Fruit fly (Drosophila melanogaster): Measurements from ENCODE around the gene CG31974.

dm6 chr2L:181020-181419 lies 38.1 kb upstream of the CG31974 start:
- TF ChIP-seq cic (GFP tag; optimal IDR thresholded peaks at IDR 0.05) (no peak), toe (GFP tag; optimal IDR thresholded peaks at IDR 0.05) (no peak), Mnt (GFP tag; optimal IDR thresholded peaks at IDR 0.05) (no peak), CG11617 (GFP tag; optimal IDR thresholded peaks at IDR 0.05) (no peak), ovo (GFP tag; optimal IDR thresholded peaks at IDR 0.05) (no peak), pad (GFP tag; optimal IDR thresholded peaks at IDR 0.05) (no peak), bab1 (GFP tag; optimal IDR thresholded peaks at IDR 0.05) (no peak), CG12768 (GFP tag; optimal IDR thresholded peaks at IDR 0.05) (no peak), Clk (GFP tag; optimal IDR thresholded peaks at IDR 0.05) (no peak), CG33017 (tag; optimal IDR thresholded peaks at IDR 0.05) (no peak)
